Fruit fly (Drosophila melanogaster): ENCODE measurements around the gene vn.

Gene vn

dm6 chr3L:5881310-5882208, 36.1 kb upstream of the vn start (continued):
- TF ChIP-seq croc (GFP tag; conservative IDR thresholded peaks at IDR 0.05) (no peak; the same call in 2 of the 3 replicates), CG12391 (tag; optimal IDR thresholded peaks at IDR 0.05) (peak; percentile 73), CG2678 (tag; optimal IDR thresholded peaks at IDR 0.05) (no peak), CG13775 (GFP tag; optimal IDR thresholded peaks at IDR 0.05) (peak; percentile 69), nerfin-2 (GFP tag; IDR thresholded peaks at IDR 0.05; ENCODE audit: partially characterized antibody) (no peak), odd (GFP tag; optimal IDR thresholded peaks at IDR 0.05) (no peak), pb (GFP tag; optimal IDR thresholded peaks at IDR 0.05) (no peak), rib (GFP tag; IDR thresholded peaks at IDR 0.05) (no peak), CG17829 (tag; optimal IDR thresholded peaks at IDR 0.05) (no peak), tx (GFP tag; optimal IDR thresholded peaks at IDR 0.05) (peak; percentile 3), Tbp (GFP tag; optimal IDR thresholded peaks at IDR 0.05) (no peak), CG12236 (GFP tag; optimal IDR thresholded peaks at IDR 0.05) (peak; percentile 52), stwl (tag; optimal IDR thresholded peaks at IDR 0.05) (no peak), CG2129 (GFP tag; IDR thresholded peaks at IDR 0.05; ENCODE audit: partially characterized antibody) (no peak), run (tag; optimal IDR thresholded peaks at IDR 0.05) (no peak), slbo (GFP tag; IDR thresholded peaks at IDR 0.05) (peak; percentile 60), Atf6 (GFP tag; IDR thresholded peaks at IDR 0.05) (peak; percentile 56; the same call in 1 of the 2 replicates), bab2 (GFP tag; optimal IDR thresholded peaks at IDR 0.05) (no peak), YL-1 (GFP tag; optimal IDR thresholded peaks at IDR 0.05) (no peak), Rfx (GFP tag; IDR thresholded peaks at IDR 0.05) (no peak), Bgb (GFP tag; IDR thresholded peaks at IDR 0.05; ENCODE audit: partially characterized antibody) (no peak), CG11093 (GFP tag; IDR thresholded peaks at IDR 0.05) (no peak), Trl (optimal IDR thresholded peaks at IDR 0.05) (peak; percentile 36 to 85), Trl (GFP tag; optimal IDR thresholded peaks at IDR 0.05) (no peak), CG3065 (GFP tag; optimal IDR thresholded peaks at IDR 0.05) (peak; percentile 12), Hr39 (optimal IDR thresholded peaks at IDR 0.05) (no peak), CG1233 (GFP tag; optimal IDR thresholded peaks at IDR 0.05) (no peak), CG12942 (GFP tag; optimal IDR thresholded peaks at IDR 0.05) (no peak), CG32532 (GFP tag; IDR thresholded peaks at IDR 0.05) (no peak), CG43689 (GFP tag; IDR thresholded peaks at IDR 0.05) (no peak), maf-S (GFP tag; optimal IDR thresholded peaks at IDR 0.05) (peak; percentile 8), trh (GFP tag; optimal IDR thresholded peaks at IDR 0.05) (peak; percentile 7), Side (GFP tag; optimal IDR thresholded peaks at IDR 0.05) (no peak), CG15269 (tag; optimal IDR thresholded peaks at IDR 0.05) (no peak), zen2 (GFP tag; IDR thresholded peaks at IDR 0.05; ENCODE audit: partially characterized antibody) (no peak), corto (GFP tag; optimal IDR thresholded peaks at IDR 0.05) (no peak), fd102C (GFP tag; optimal IDR thresholded peaks at IDR 0.05) (peak; percentile 30), CG4328 (GFP tag; optimal IDR thresholded peaks at IDR 0.05) (no peak), CG8089 (GFP tag; optimal IDR thresholded peaks at IDR 0.05) (peak; percentile 7), shn (GFP tag; optimal IDR thresholded peaks at IDR 0.05) (peak; percentile 54), CG6654 (GFP tag; optimal IDR thresholded peaks at IDR 0.05) (no peak), crc (GFP tag; optimal IDR thresholded peaks at IDR 0.05) (peak; percentile 36), Dp (GFP tag; optimal IDR thresholded peaks at IDR 0.05) (no peak), CG6854 (GFP tag; optimal IDR thresholded peaks at IDR 0.05) (no peak), CG34422 (GFP tag; IDR thresholded peaks at IDR 0.05) (no peak), Usf (GFP tag; optimal IDR thresholded peaks at IDR 0.05) (peak; percentile 22), CG16863 (GFP tag; optimal IDR thresholded peaks at IDR 0.05) (peak; percentile 69), CG12659 (GFP tag; optimal IDR thresholded peaks at IDR 0.05) (peak; percentile 68), fd96Cb (tag; optimal IDR thresholded peaks at IDR 0.05) (no peak), NfI (GFP tag; optimal IDR thresholded peaks at IDR 0.05) (peak; percentile 40)

Data from whole organism, embryonic.